Fruit fly (Drosophila melanogaster) whole organism, prepupa: Measurements from ENCODE around the gene CG3168.

Source experiments
- Blimp-1 ChIP-seq: fragments of 200-800 bp; sonication (Bioruptor generic); optimal IDR thresholded peaks from 3 replicates; lab custom pipeline; 2017; ENCODE audit warnings: missing biosample characterization, missing genetic modification characterization, mild to moderate bottlenecking, moderate library complexity, missing genetic modification reagents
- CG10669 ChIP-seq: fragments of 200-800 bp; sonication (Bioruptor generic); optimal IDR thresholded peaks from 3 replicates; lab custom pipeline; 2018; ENCODE audit warnings: missing biosample characterization, mild to moderate bottlenecking, missing genetic modification characterization, moderate library complexity
- CG11902 ChIP-seq: fragments of 200-800 bp; sonication (Bioruptor generic); optimal IDR thresholded peaks from 3 replicates; lab custom pipeline; 2016; ENCODE audit warnings: missing biosample characterization, missing genetic modification characterization
- CG1621 ChIP-seq: fragments of 200-800 bp; sonication (Bioruptor generic); optimal IDR thresholded peaks from 3 replicates; lab custom pipeline; 2018; ENCODE audit warnings: missing biosample characterization, mild to moderate bottlenecking, missing genetic modification characterization
- CG3032 ChIP-seq: fragments of 200-800 bp; optimal IDR thresholded peaks from 2 replicates; lab custom pipeline; 2019; ENCODE audit warnings: missing biosample characterization, mild to moderate bottlenecking, missing genetic modification characterization, moderate library complexity
- CG31627 ChIP-seq: fragments of 200-800 bp; sonication (Bioruptor generic); optimal IDR thresholded peaks from 3 replicates; lab custom pipeline; 2016; ENCODE audit warnings: missing biosample characterization, missing genetic modification characterization
- CG34406 ChIP-seq: fragments of 200-800 bp; sonication (Bioruptor generic); optimal IDR thresholded peaks from 3 replicates; lab custom pipeline; 2016; ENCODE audit warnings: missing biosample characterization, missing genetic modification characterization
- CG3919 ChIP-seq: fragments of 200-800 bp; sonication (Bioruptor generic); optimal IDR thresholded peaks from 3 replicates; lab custom pipeline; 2016; ENCODE audit warnings: missing biosample characterization, missing genetic modification characterization
- CG6163 ChIP-seq: fragments of 200-800 bp; sonication (Bioruptor generic); IDR thresholded peaks from 3 replicates; pipeline ENCODE4 v1.3.6; 2022; ENCODE audit warnings: missing biosample characterization, missing genetic modification characterization
- CG6792 ChIP-seq: fragments of 200-800 bp; sonication (Bioruptor generic); optimal IDR thresholded peaks from 3 replicates; lab custom pipeline; 2016; ENCODE audit warnings: missing biosample characterization, missing genetic modification characterization
- CG6808 ChIP-seq: fragments of 200-800 bp; sonication (Bioruptor generic); optimal IDR thresholded peaks from 3 replicates; lab custom pipeline; 2017; ENCODE audit warnings: missing biosample characterization, missing genetic modification characterization, mild to moderate bottlenecking, moderate library complexity, missing genetic modification reagents
- CG6854 ChIP-seq: fragments of 200-800 bp; sonication (Bioruptor generic); optimal IDR thresholded peaks from 2 replicates; lab custom pipeline; 2017; ENCODE audit warnings: missing biosample characterization, mild to moderate bottlenecking, missing genetic modification characterization
- CG8119 ChIP-seq: fragments of 200-800 bp; sonication (Bioruptor generic); IDR thresholded peaks from 3 replicates; pipeline ENCODE4 v1.3.6; 2022; ENCODE audit warnings: missing biosample characterization, missing genetic modification characterization
- CG8319 ChIP-seq: fragments of 200-800 bp; sonication (Bioruptor generic); optimal IDR thresholded peaks from 3 replicates; lab custom pipeline; 2016; ENCODE audit warnings: missing biosample characterization, missing genetic modification characterization
- CG8632 ChIP-seq: fragments of 200-800 bp; sonication (Bioruptor generic); optimal IDR thresholded peaks from 3 replicates; lab custom pipeline; 2016; ENCODE audit warnings: missing biosample characterization, missing genetic modification characterization
- CG9139 ChIP-seq: fragments of 200-800 bp; sonication (Bioruptor generic); optimal IDR thresholded peaks from 3 replicates; lab custom pipeline; 2017; ENCODE audit warnings: missing biosample characterization, mild to moderate bottlenecking, missing genetic modification characterization
- Eip78C ChIP-seq: fragments of 200-800 bp; sonication (Bioruptor generic); peaks from one replicate; lab custom pipeline; 2016; ENCODE audit warnings: missing biosample characterization, missing genetic modification characterization
- Eip93F ChIP-seq: fragments of 200-800 bp; sonication (Bioruptor generic); optimal IDR thresholded peaks from 2 replicates; lab custom pipeline; 2016; ENCODE audit warnings: missing biosample characterization, mild to moderate bottlenecking, missing genetic modification characterization
- Ets96B ChIP-seq: fragments of 200-800 bp; optimal IDR thresholded peaks from 2 replicates; lab custom pipeline; 2019; ENCODE audit warnings: missing biosample characterization, mild to moderate bottlenecking, missing genetic modification characterization, moderate library complexity
- Hr4 ChIP-seq: fragments of 200-800 bp; sonication (Bioruptor generic); optimal IDR thresholded peaks from 3 replicates; lab custom pipeline; 2016; ENCODE audit warnings: missing biosample characterization, missing genetic modification characterization
- Met ChIP-seq: fragments of 200-800 bp; sonication (Bioruptor generic); optimal IDR thresholded peaks from 3 replicates; lab custom pipeline; 2016; ENCODE audit warnings: missing biosample characterization, missing genetic modification characterization
- OdsH ChIP-seq: fragments of 200-800 bp; sonication (Bioruptor generic); optimal IDR thresholded peaks from 3 replicates; lab custom pipeline; 2016; ENCODE audit warnings: missing biosample characterization, missing genetic modification characterization
- Smox ChIP-seq: fragments of 200-800 bp; sonication (Bioruptor generic); optimal IDR thresholded peaks from 3 replicates; lab custom pipeline; 2016; ENCODE audit warnings: missing biosample characterization, missing genetic modification characterization
- Sox14 ChIP-seq: fragments of 200-800 bp; sonication (Bioruptor generic); optimal IDR thresholded peaks from 3 replicates; lab custom pipeline; 2016; ENCODE audit warnings: missing biosample characterization, missing genetic modification characterization
- achi ChIP-seq: fragments of 200-800 bp; sonication (Bioruptor generic); optimal IDR thresholded peaks from 3 replicates; lab custom pipeline; 2016; ENCODE audit warnings: missing biosample characterization, missing genetic modification characterization
- acj6 ChIP-seq: fragments of 200-800 bp; sonication (Bioruptor generic); optimal IDR thresholded peaks from 3 replicates; lab custom pipeline; 2016; ENCODE audit warnings: missing biosample characterization, missing genetic modification characterization
- dac ChIP-seq: fragments of 200-800 bp; sonication (Bioruptor generic); optimal IDR thresholded peaks from 2 replicates; lab custom pipeline; 2017; ENCODE audit warnings: missing biosample characterization, mild to moderate bottlenecking, missing genetic modification characterization
- dsx ChIP-seq: fragments of 200-800 bp; optimal IDR thresholded peaks from 3 replicates; lab custom pipeline; 2019; ENCODE audit warnings: missing biosample characterization, mild to moderate bottlenecking, missing genetic modification characterization, moderate library complexity; ENCODE audit not compliant: poor library complexity, severe bottlenecking
- eg ChIP-seq: fragments of 200-800 bp; sonication (Bioruptor generic); IDR thresholded peaks from 3 replicates; pipeline ENCODE4 v1.3.6; 2022; ENCODE audit warnings: missing biosample characterization, missing genetic modification characterization
- esn ChIP-seq: fragments of 200-800 bp; sonication (Bioruptor generic); optimal IDR thresholded peaks from 2 replicates; lab custom pipeline; 2016; ENCODE audit warnings: missing biosample characterization, mild to moderate bottlenecking, missing genetic modification characterization, moderate library complexity
- fd59A ChIP-seq: fragments of 200-800 bp; sonication (Bioruptor generic); optimal IDR thresholded peaks from 2 replicates; lab custom pipeline; 2017; ENCODE audit warnings: missing biosample characterization, mild to moderate bottlenecking, missing genetic modification characterization, missing genetic modification reagents
- fd85E ChIP-seq: fragments of 200-800 bp; sonication (Bioruptor generic); optimal IDR thresholded peaks from 3 replicates; lab custom pipeline; 2016; ENCODE audit warnings: missing biosample characterization, missing genetic modification characterization
- fkh ChIP-seq: fragments of 200-800 bp; sonication (Bioruptor generic); optimal IDR thresholded peaks from 3 replicates; lab custom pipeline; 2017; ENCODE audit warnings: missing biosample characterization, mild to moderate bottlenecking, missing genetic modification characterization, moderate library complexity
- lz ChIP-seq: fragments of 200-800 bp; sonication (Bioruptor generic); optimal IDR thresholded peaks from 3 replicates; lab custom pipeline; 2016; ENCODE audit warnings: missing biosample characterization, missing genetic modification characterization
- net ChIP-seq: fragments of 200-800 bp; sonication (Bioruptor generic); optimal IDR thresholded peaks from 3 replicates; lab custom pipeline; 2016; ENCODE audit warnings: missing biosample characterization, missing genetic modification characterization
- pdm3 ChIP-seq: fragments of 200-800 bp; sonication (Bioruptor generic); optimal IDR thresholded peaks from 3 replicates; lab custom pipeline; 2016; ENCODE audit warnings: missing biosample characterization, missing genetic modification characterization
- salr ChIP-seq, 2 experiments: fragments of 200-800 bp; sonication (Bioruptor generic); optimal IDR thresholded peaks; 3 replicates each; lab custom pipeline; 2016 to 2018; ENCODE audit warnings: missing biosample characterization in 2 of 2, missing genetic modification characterization in 2 of 2, mild to moderate bottlenecking in 1 of 2
- ss ChIP-seq, 2 experiments: fragments of 200-800 bp; sonication (Bioruptor generic); optimal IDR thresholded peaks; 2 replicates in 1 of 2; 3 replicates in 1 of 2; lab custom pipeline; 2017 to 2018; ENCODE audit warnings: mild to moderate bottlenecking in 2 of 2, missing biosample characterization in 2 of 2, missing genetic modification characterization in 2 of 2, moderate library complexity in 1 of 2
- topi ChIP-seq: fragments of 200-800 bp; sonication (Bioruptor generic); optimal IDR thresholded peaks from 3 replicates; lab custom pipeline; 2016; ENCODE audit warnings: missing biosample characterization, missing genetic modification characterization
- vri ChIP-seq: fragments of 200-800 bp; sonication (Bioruptor generic); optimal IDR thresholded peaks from 3 replicates; lab custom pipeline; 2016; ENCODE audit warnings: missing biosample characterization, mild to moderate bottlenecking, missing genetic modification characterization

The CG3168 gene

dm6 chrX:6678635-6679501 lies 60.9 kb downstream of the CG3168 start, which contains the start of gene ND-ASHI (continued):
- TF ChIP-seq OdsH (GFP tag; lab: Kevin White, UChicago) = peak; percentile 97
- TF ChIP-seq fd59A (GFP tag; lab: Kevin White, UChicago) = peak; percentile 97
- peak; percentile 98 for TF ChIP-seq ss (GFP tag; optimal IDR thresholded peaks at IDR 0.05; lab: Kevin White, UChicago)
- TF ChIP-seq Met = peak; percentile 96
- peak; percentile 94 for TF ChIP-seq CG11902 (GFP tag; lab: Kevin White, UChicago)
- TF ChIP-seq CG8632 (GFP tag; lab: Kevin White, UChicago) = peak; percentile 96
- TF ChIP-seq CG10669 (GFP tag; lab: Kevin White, UChicago) = peak; percentile 97
- TF ChIP-seq CG6854 (GFP tag; lab: Kevin White, UChicago) = peak; percentile 95
- peak; percentile 95 for TF ChIP-seq Hr4 (GFP tag; lab: Kevin White, UChicago)
- TF ChIP-seq CG9139 (GFP tag; lab: Kevin White, UChicago) = peak; percentile 96
- TF ChIP-seq Smox (GFP tag; lab: Kevin White, UChicago) = peak; percentile 96
- TF ChIP-seq fd85E (GFP tag; lab: Kevin White, UChicago) = peak; percentile 93
- peak; percentile 95 for TF ChIP-seq achi (GFP tag; lab: Kevin White, UChicago)
- TF ChIP-seq CG8119 (GFP tag; lab: Robert Waterston, UW) = peak; percentile 97
- peak; percentile 95 for TF ChIP-seq Ets96B (tag; lab: Kevin White, UChicago)
- TF ChIP-seq CG34406 (GFP tag; lab: Kevin White, UChicago) = peak; percentile 97
- TF ChIP-seq esn = peak; percentile 97
- peak; percentile 97 for TF ChIP-seq lz (GFP tag; lab: Kevin White, UChicago)
- peak; percentile 94 for TF ChIP-seq dsx (GFP tag; lab: Kevin White, UChicago)
- peak; percentile 99 for TF ChIP-seq eg
- TF ChIP-seq vri (GFP tag; lab: Kevin White, UChicago) = peak; percentile 95
- peak; percentile 99 for TF ChIP-seq Eip78C (GFP tag; lab: Kevin White, UChicago)
- TF ChIP-seq dac = peak; percentile 95
- peak; percentile 99 for TF ChIP-seq CG6163
- TF ChIP-seq net = peak; percentile 96
- TF ChIP-seq acj6 (GFP tag; lab: Kevin White, UChicago) = peak; percentile 97
- TF ChIP-seq CG6808 (GFP tag; lab: Kevin White, UChicago) = peak; percentile 97
- TF ChIP-seq CG8319 (GFP tag; lab: Kevin White, UChicago) = peak; percentile 93
- peak; percentile 95 for TF ChIP-seq Eip93F (GFP tag; lab: Kevin White, UChicago)
- peak; percentile 98 for TF ChIP-seq CG1621

dm6 chrX:6677826-6678489 lies 61.8 kb downstream of the CG3168 start, which contains the start of gene Fum1:
Gene Fum1 (plus strand): TSS chrX:6678424.
- TF ChIP-seq pdm3 (GFP tag; lab: Kevin White, UChicago) (no peak), lz (GFP tag; lab: Kevin White, UChicago) (peak; percentile 18), CG3032 (tag; lab: Kevin White, UChicago) (peak; percentile 6), fkh (GFP tag; lab: Kevin White, UChicago) (peak; percentile 28), vri (GFP tag; lab: Kevin White, UChicago) (peak; percentile 22), CG3919 (GFP tag; lab: Kevin White, UChicago) (no peak), topi (peak; percentile 23), CG11902 (GFP tag; lab: Kevin White, UChicago) (no peak), Sox14 (GFP tag; lab: Kevin White, UChicago) (peak; percentile 14), CG6792 (no peak), CG31627 (peak; percentile 5), acj6 (GFP tag; lab: Kevin White, UChicago) (peak; percentile 12), salr (GFP tag; optimal IDR thresholded peaks at IDR 0.05; lab: Kevin White, UChicago) (no peak), Blimp-1 (GFP tag; lab: Kevin White, UChicago) (no peak), esn (peak; percentile 38)
